Worm (Caenorhabditis elegans) whole organism, L1 larva: ENCODE measurements around the gene T27A10.2.

Source experiments
- F16B12.6 ChIP-seq: fragments of 150-350 bp; optimal IDR thresholded peaks from 2 replicates; lab custom pipeline; 2014; ENCODE audit warnings: missing biosample characterization, missing genetic modification characterization
- ama-1 ChIP-seq: fragments of 150-350 bp; optimal IDR thresholded peaks from 2 replicates; lab custom pipeline; 2014
- elt-2 ChIP-seq: sonication (generic microtip); optimal IDR thresholded peaks from 2 replicates; lab custom pipeline; 2016; ENCODE audit warnings: missing genetic modification characterization, mild to moderate bottlenecking, inconsistent platforms, missing compliant biosample characterization, missing genetic modification reagents
- elt-3 ChIP-seq, 6 experiments: fragments of 150-350 bp in 1 of 6; sonication (generic microtip); optimal IDR thresholded peaks; 2 replicates each; lab custom pipeline; 2017 to 2018; ENCODE audit warnings: missing biosample characterization in 6 of 6, missing genetic modification characterization in 6 of 6, inconsistent platforms in 1 of 6
- nhr-11 ChIP-seq: fragments of 150-350 bp; optimal IDR thresholded peaks from 2 replicates; lab custom pipeline; 2014; ENCODE audit warnings: missing biosample characterization, missing genetic modification characterization
- nhr-76 ChIP-seq: sonication (generic microtip); optimal IDR thresholded peaks from 2 replicates; lab custom pipeline; 2017; ENCODE audit warnings: missing biosample characterization, missing genetic modification characterization
- nhr-77 ChIP-seq: fragments of 150-350 bp; optimal IDR thresholded peaks from 2 replicates; lab custom pipeline; 2014; ENCODE audit warnings: missing biosample characterization, missing genetic modification characterization
- pag-3 ChIP-seq: sonication (generic microtip); optimal IDR thresholded peaks from 2 replicates; lab custom pipeline; 2017; ENCODE audit warnings: missing genetic modification characterization, mild to moderate bottlenecking, missing compliant biosample characterization, antibody characterized with exemption, borderline replicate concordance; ENCODE audit not compliant: insufficient read depth
- tlp-1 ChIP-seq: fragments of 150-350 bp; optimal IDR thresholded peaks from 2 replicates; lab custom pipeline; 2014; ENCODE audit warnings: missing biosample characterization, missing genetic modification characterization
- unc-62 ChIP-seq: fragments of 150-350 bp; optimal IDR thresholded peaks from 2 replicates; lab custom pipeline; 2014; ENCODE audit warnings: missing biosample characterization, missing genetic modification reagents, missing genetic modification characterization
- zip-4 ChIP-seq: fragments of 200-800 bp; sonication (Bioruptor generic); optimal IDR thresholded peaks from 2 replicates; lab custom pipeline; 2018; ENCODE audit warnings: mild to moderate bottlenecking, missing genetic modification characterization, moderate library complexity, missing compliant biosample characterization

- TF ChIP-seq elt-2 (tag; lab: Kevin White, UChicago) = no peak
- TF ChIP-seq F16B12.6 (tag; lab: Kevin White, UChicago) = no peak
- TF ChIP-seq pag-3 (tag; lab: Kevin White, UChicago) = no peak
- no peak for TF ChIP-seq nhr-76 (tag; lab: Kevin White, UChicago)
- no peak for TF ChIP-seq elt-3 (tag; optimal IDR thresholded peaks at IDR 0.05; lab: Kevin White, UChicago)
- TF ChIP-seq nhr-77 (tag; lab: Kevin White, UChicago) = no peak
- TF ChIP-seq ama-1 (lab: Kevin White, UChicago) = no peak
- no peak for TF ChIP-seq nhr-11
- no peak for TF ChIP-seq tlp-1
- TF ChIP-seq unc-62 = no peak
- no peak for TF ChIP-seq zip-4
Observed at ce11 chrX:3538067-3538466, 47.7 kb upstream of the T27A10.2 start.
